Fruit fly (Drosophila melanogaster) S2 (cell line): ENCODE results near the gene Eip78C.

Experiments
- CG8478 ChIP-seq: fragments of >200 bp; optimal IDR thresholded peaks from 2 replicates; lab custom pipeline; 2018
- CTCF ChIP-seq, 2 experiments: fragments of >200 bp; optimal IDR thresholded peaks; 2 replicates each; lab custom pipeline; 2018

DNA sequence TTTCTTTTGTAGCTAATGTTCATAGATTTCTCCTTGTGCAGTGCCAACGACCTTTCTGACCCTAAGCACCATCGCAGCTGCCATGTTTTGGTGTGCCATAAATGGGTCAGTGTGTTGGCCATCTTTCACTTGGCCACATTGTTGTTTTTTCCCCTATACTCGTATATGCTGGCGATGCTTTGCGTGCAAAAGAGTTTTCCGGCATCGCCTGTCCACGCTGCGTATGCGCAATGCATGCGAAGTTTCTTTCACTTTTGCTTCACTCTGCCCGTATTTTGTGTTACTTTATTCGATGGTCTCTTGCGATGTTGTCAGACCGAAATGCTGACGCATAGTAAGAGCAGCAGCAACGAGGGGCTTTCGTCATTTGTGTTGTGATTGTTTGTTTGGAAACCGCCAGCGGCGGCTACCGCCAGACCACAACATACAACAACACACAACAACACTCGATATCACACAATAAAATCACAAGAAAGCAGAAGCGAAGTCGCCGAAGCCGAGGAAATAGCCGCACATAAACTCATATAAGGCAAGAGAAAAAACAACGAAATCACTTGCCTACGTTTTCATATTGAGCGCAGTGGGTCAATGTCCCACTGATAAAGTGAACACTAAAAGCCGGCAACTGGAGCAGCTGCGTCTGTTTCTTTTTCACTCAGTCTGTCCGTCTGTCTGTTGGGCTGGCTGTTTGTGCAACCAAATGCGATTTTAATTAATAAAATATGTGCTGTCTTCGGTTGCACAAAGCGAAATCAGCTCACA is 35.2 kb downstream of the Eip78C start:
- TF ChIP-seq CG8478 (lab: Kevin White, UChicago) = no peak
- TF ChIP-seq CTCF (optimal IDR thresholded peaks at IDR 0.05; lab: Kevin White, UChicago) = no peak
